Fruit fly (Drosophila melanogaster) whole organism, prepupa: ENCODE data around the gene Obp28a.

ENCODE experiments used
- Blimp-1 ChIP-seq: fragments of 200-800 bp; sonication (Bioruptor generic); optimal IDR thresholded peaks from 3 replicates; lab custom pipeline; 2017; ENCODE audit warnings: missing biosample characterization, missing genetic modification characterization, mild to moderate bottlenecking, moderate library complexity, missing genetic modification reagents
- CG10669 ChIP-seq: fragments of 200-800 bp; sonication (Bioruptor generic); optimal IDR thresholded peaks from 3 replicates; lab custom pipeline; 2018; ENCODE audit warnings: missing biosample characterization, mild to moderate bottlenecking, missing genetic modification characterization, moderate library complexity
- CG11294 ChIP-seq: fragments of 200-800 bp; sonication (Bioruptor generic); IDR thresholded peaks from 2 replicates; pipeline ENCODE4 v1.3.6; 2022; ENCODE audit warnings: missing biosample characterization, missing genetic modification characterization
- CG11902 ChIP-seq: fragments of 200-800 bp; sonication (Bioruptor generic); optimal IDR thresholded peaks from 3 replicates; lab custom pipeline; 2016; ENCODE audit warnings: missing biosample characterization, missing genetic modification characterization
- CG15336 ChIP-seq: fragments of 200-800 bp; sonication (Bioruptor generic); IDR thresholded peaks from 2 replicates; pipeline ENCODE4 v1.3.6; 2022; ENCODE audit warnings: missing biosample characterization, missing genetic modification characterization
- CG1621 ChIP-seq: fragments of 200-800 bp; sonication (Bioruptor generic); optimal IDR thresholded peaks from 3 replicates; lab custom pipeline; 2018; ENCODE audit warnings: missing biosample characterization, mild to moderate bottlenecking, missing genetic modification characterization
- CG16779 ChIP-seq: fragments of 200-800 bp; sonication (Bioruptor generic); optimal IDR thresholded peaks from 3 replicates; lab custom pipeline; 2017; ENCODE audit warnings: missing biosample characterization, mild to moderate bottlenecking, missing genetic modification characterization
- CG3032 ChIP-seq: fragments of 200-800 bp; optimal IDR thresholded peaks from 2 replicates; lab custom pipeline; 2019; ENCODE audit warnings: missing biosample characterization, mild to moderate bottlenecking, missing genetic modification characterization, moderate library complexity
- CG31627 ChIP-seq: fragments of 200-800 bp; sonication (Bioruptor generic); optimal IDR thresholded peaks from 3 replicates; lab custom pipeline; 2016; ENCODE audit warnings: missing biosample characterization, missing genetic modification characterization
- CG32006 ChIP-seq: fragments of 200-800 bp; sonication (Bioruptor generic); optimal IDR thresholded peaks from 3 replicates; lab custom pipeline; 2017; ENCODE audit warnings: missing biosample characterization, mild to moderate bottlenecking, missing genetic modification characterization
- CG34406 ChIP-seq: fragments of 200-800 bp; sonication (Bioruptor generic); optimal IDR thresholded peaks from 3 replicates; lab custom pipeline; 2016; ENCODE audit warnings: missing biosample characterization, missing genetic modification characterization
- CG4318 ChIP-seq: fragments of 200-800 bp; sonication (Bioruptor generic); optimal IDR thresholded peaks from 3 replicates; lab custom pipeline; 2017; ENCODE audit warnings: missing biosample characterization, mild to moderate bottlenecking, missing genetic modification characterization
- CG6276 ChIP-seq: fragments of 200-800 bp; sonication (Bioruptor generic); optimal IDR thresholded peaks from 2 replicates; lab custom pipeline; 2017; ENCODE audit warnings: missing biosample characterization, mild to moderate bottlenecking, missing genetic modification characterization
- CG6808 ChIP-seq: fragments of 200-800 bp; sonication (Bioruptor generic); optimal IDR thresholded peaks from 3 replicates; lab custom pipeline; 2017; ENCODE audit warnings: missing biosample characterization, missing genetic modification characterization, mild to moderate bottlenecking, moderate library complexity, missing genetic modification reagents
- CG6854 ChIP-seq: fragments of 200-800 bp; sonication (Bioruptor generic); optimal IDR thresholded peaks from 2 replicates; lab custom pipeline; 2017; ENCODE audit warnings: missing biosample characterization, mild to moderate bottlenecking, missing genetic modification characterization
- CG8119 ChIP-seq: fragments of 200-800 bp; sonication (Bioruptor generic); IDR thresholded peaks from 3 replicates; pipeline ENCODE4 v1.3.6; 2022; ENCODE audit warnings: missing biosample characterization, missing genetic modification characterization
- CG9139 ChIP-seq: fragments of 200-800 bp; sonication (Bioruptor generic); optimal IDR thresholded peaks from 3 replicates; lab custom pipeline; 2017; ENCODE audit warnings: missing biosample characterization, mild to moderate bottlenecking, missing genetic modification characterization
- Eip78C ChIP-seq: fragments of 200-800 bp; sonication (Bioruptor generic); peaks from one replicate; lab custom pipeline; 2016; ENCODE audit warnings: missing biosample characterization, missing genetic modification characterization
- Ets21C ChIP-seq: fragments of 200-800 bp; sonication (Bioruptor generic); optimal IDR thresholded peaks from 3 replicates; lab custom pipeline; 2016; ENCODE audit warnings: missing biosample characterization, missing genetic modification characterization
- Hr38 ChIP-seq: sonication (Bioruptor generic); optimal IDR thresholded peaks from 2 replicates; lab custom pipeline; 2016; ENCODE audit warnings: missing biosample characterization, missing genetic modification characterization
- Hr39 ChIP-seq: fragments of 200-800 bp; sonication (Bioruptor generic); optimal IDR thresholded peaks from 2 replicates; lab custom pipeline; 2016; ENCODE audit warnings: missing biosample characterization, missing genetic modification characterization
- Met ChIP-seq: fragments of 200-800 bp; sonication (Bioruptor generic); optimal IDR thresholded peaks from 3 replicates; lab custom pipeline; 2016; ENCODE audit warnings: missing biosample characterization, missing genetic modification characterization
- OdsH ChIP-seq: fragments of 200-800 bp; sonication (Bioruptor generic); optimal IDR thresholded peaks from 3 replicates; lab custom pipeline; 2016; ENCODE audit warnings: missing biosample characterization, missing genetic modification characterization
- Sox102F ChIP-seq: fragments of 200-800 bp; sonication (Bioruptor generic); optimal IDR thresholded peaks from 2 replicates; lab custom pipeline; 2016; ENCODE audit warnings: missing biosample characterization, mild to moderate bottlenecking, missing genetic modification characterization
- Sox14 ChIP-seq: fragments of 200-800 bp; sonication (Bioruptor generic); optimal IDR thresholded peaks from 3 replicates; lab custom pipeline; 2016; ENCODE audit warnings: missing biosample characterization, missing genetic modification characterization
- Sox15 ChIP-seq: fragments of 200-800 bp; sonication (Bioruptor generic); optimal IDR thresholded peaks from 3 replicates; lab custom pipeline; 2016; ENCODE audit warnings: missing biosample characterization, missing genetic modification characterization
- achi ChIP-seq: fragments of 200-800 bp; sonication (Bioruptor generic); optimal IDR thresholded peaks from 3 replicates; lab custom pipeline; 2016; ENCODE audit warnings: missing biosample characterization, missing genetic modification characterization
- acj6 ChIP-seq: fragments of 200-800 bp; sonication (Bioruptor generic); optimal IDR thresholded peaks from 3 replicates; lab custom pipeline; 2016; ENCODE audit warnings: missing biosample characterization, missing genetic modification characterization
- cyc ChIP-seq: fragments of 200-800 bp; sonication (Bioruptor generic); optimal IDR thresholded peaks from 3 replicates; lab custom pipeline; 2016; ENCODE audit warnings: missing biosample characterization, missing genetic modification characterization
- dac ChIP-seq: fragments of 200-800 bp; sonication (Bioruptor generic); optimal IDR thresholded peaks from 2 replicates; lab custom pipeline; 2017; ENCODE audit warnings: missing biosample characterization, mild to moderate bottlenecking, missing genetic modification characterization
- dsx ChIP-seq: fragments of 200-800 bp; optimal IDR thresholded peaks from 3 replicates; lab custom pipeline; 2019; ENCODE audit warnings: missing biosample characterization, mild to moderate bottlenecking, missing genetic modification characterization, moderate library complexity; ENCODE audit not compliant: poor library complexity, severe bottlenecking
- eg ChIP-seq: fragments of 200-800 bp; sonication (Bioruptor generic); IDR thresholded peaks from 3 replicates; pipeline ENCODE4 v1.3.6; 2022; ENCODE audit warnings: missing biosample characterization, missing genetic modification characterization
- fd59A ChIP-seq: fragments of 200-800 bp; sonication (Bioruptor generic); optimal IDR thresholded peaks from 2 replicates; lab custom pipeline; 2017; ENCODE audit warnings: missing biosample characterization, mild to moderate bottlenecking, missing genetic modification characterization, missing genetic modification reagents
- fd85E ChIP-seq: fragments of 200-800 bp; sonication (Bioruptor generic); optimal IDR thresholded peaks from 3 replicates; lab custom pipeline; 2016; ENCODE audit warnings: missing biosample characterization, missing genetic modification characterization
- fkh ChIP-seq: fragments of 200-800 bp; sonication (Bioruptor generic); optimal IDR thresholded peaks from 3 replicates; lab custom pipeline; 2017; ENCODE audit warnings: missing biosample characterization, mild to moderate bottlenecking, missing genetic modification characterization, moderate library complexity
- lz ChIP-seq: fragments of 200-800 bp; sonication (Bioruptor generic); optimal IDR thresholded peaks from 3 replicates; lab custom pipeline; 2016; ENCODE audit warnings: missing biosample characterization, missing genetic modification characterization
- net ChIP-seq: fragments of 200-800 bp; sonication (Bioruptor generic); optimal IDR thresholded peaks from 3 replicates; lab custom pipeline; 2016; ENCODE audit warnings: missing biosample characterization, missing genetic modification characterization
- pdm3 ChIP-seq: fragments of 200-800 bp; sonication (Bioruptor generic); optimal IDR thresholded peaks from 3 replicates; lab custom pipeline; 2016; ENCODE audit warnings: missing biosample characterization, missing genetic modification characterization
- salr ChIP-seq, 2 experiments: fragments of 200-800 bp; sonication (Bioruptor generic); optimal IDR thresholded peaks; 3 replicates each; lab custom pipeline; 2016 to 2018; ENCODE audit warnings: missing biosample characterization in 2 of 2, missing genetic modification characterization in 2 of 2, mild to moderate bottlenecking in 1 of 2
- spab ChIP-seq: fragments of 200-800 bp; sonication (Bioruptor generic); optimal IDR thresholded peaks from 2 replicates; lab custom pipeline; 2017; ENCODE audit warnings: missing biosample characterization, mild to moderate bottlenecking, missing genetic modification characterization, missing genetic modification reagents
- ss ChIP-seq, 2 experiments: fragments of 200-800 bp; sonication (Bioruptor generic); optimal IDR thresholded peaks; 2 replicates in 1 of 2; 3 replicates in 1 of 2; lab custom pipeline; 2017 to 2018; ENCODE audit warnings: mild to moderate bottlenecking in 2 of 2, missing biosample characterization in 2 of 2, missing genetic modification characterization in 2 of 2, moderate library complexity in 1 of 2
- svp ChIP-seq: fragments of 200-800 bp; sonication (Bioruptor generic); peaks from one replicate; lab custom pipeline; 2016; ENCODE audit warnings: missing biosample characterization, missing genetic modification characterization
- topi ChIP-seq: fragments of 200-800 bp; sonication (Bioruptor generic); optimal IDR thresholded peaks from 3 replicates; lab custom pipeline; 2016; ENCODE audit warnings: missing biosample characterization, missing genetic modification characterization
- vri ChIP-seq: fragments of 200-800 bp; sonication (Bioruptor generic); optimal IDR thresholded peaks from 3 replicates; lab custom pipeline; 2016; ENCODE audit warnings: missing biosample characterization, mild to moderate bottlenecking, missing genetic modification characterization

Gene Obp28a

dm6 chr2L:7507447-7507846 is 10.3 kb upstream of the Obp28a start:
- TF ChIP-seq acj6 (no peak), CG9139 (GFP tag; lab: Kevin White, UChicago) (no peak), net (GFP tag; lab: Kevin White, UChicago) (peak; percentile 37), Sox102F (GFP tag; lab: Kevin White, UChicago) (no peak), topi (GFP tag; lab: Kevin White, UChicago) (no peak)

DNA sequence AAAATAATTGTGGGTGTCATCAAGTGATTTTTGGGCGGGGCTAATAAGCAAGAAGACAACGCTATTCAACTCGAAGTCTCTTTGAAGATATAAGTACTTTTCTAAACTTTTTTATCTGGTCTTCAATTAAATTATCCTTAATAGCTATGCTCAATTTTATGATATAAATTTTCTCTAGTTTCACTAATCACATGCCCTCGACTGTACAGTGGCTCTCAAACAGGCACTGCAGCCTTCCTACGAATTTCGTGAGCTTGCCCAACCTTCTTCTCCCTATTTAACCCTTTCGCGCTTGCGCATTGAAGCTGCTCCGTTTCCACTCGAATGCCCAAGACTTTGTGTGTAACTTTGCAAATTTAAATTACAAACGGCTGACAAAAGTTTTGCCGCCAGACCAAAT is 8.8 kb upstream of the Obp28a start:
- TF ChIP-seq spab (peak; percentile 25), Ets21C (GFP tag; lab: Kevin White, UChicago) (no peak), Blimp-1 (GFP tag; lab: Kevin White, UChicago) (no peak), lz (GFP tag; lab: Kevin White, UChicago) (no peak), CG15336 (GFP tag; lab: Robert Waterston, UW) (0 out of 2 replicates have a peak, but pooled peaks have one; percentile 16), CG11902 (GFP tag; lab: Kevin White, UChicago) (no peak), CG9139 (GFP tag; lab: Kevin White, UChicago) (no peak), CG8119 (no peak), OdsH (GFP tag; lab: Kevin White, UChicago) (no peak), Sox15 (GFP tag; lab: Kevin White, UChicago) (no peak), CG10669 (GFP tag; lab: Kevin White, UChicago) (peak; percentile 13), CG6808 (peak; percentile 15), CG3032 (tag; lab: Kevin White, UChicago) (peak; percentile 7), fd85E (GFP tag; lab: Kevin White, UChicago) (no peak), Hr39 (GFP tag; lab: Kevin White, UChicago) (no peak), Eip78C (GFP tag; lab: Kevin White, UChicago) (peak; percentile 46), dsx (GFP tag; lab: Kevin White, UChicago) (no peak)

DNA sequence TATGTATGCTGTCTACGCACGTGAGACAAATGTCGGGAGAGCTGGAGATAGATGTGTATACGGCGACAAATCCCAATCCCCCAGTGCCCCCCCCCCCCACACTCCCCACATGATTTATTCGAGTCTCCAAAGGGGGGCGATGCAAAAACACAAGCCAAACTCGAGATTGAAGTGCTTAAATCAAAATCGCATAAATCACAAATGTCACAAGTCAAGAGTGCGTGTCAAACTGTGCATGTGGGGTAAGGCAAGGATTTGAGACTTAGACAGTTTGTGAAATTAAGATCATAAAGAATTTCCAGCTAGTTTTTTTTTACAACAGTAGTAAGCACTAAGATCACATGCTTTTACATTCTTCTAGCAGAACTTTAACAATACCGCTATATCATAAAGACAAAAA is 7.4 kb upstream of the Obp28a start:
- TF ChIP-seq svp (GFP tag; lab: Kevin White, UChicago) (no peak), CG32006 (GFP tag; lab: Kevin White, UChicago) (no peak), fd59A (no peak), Sox14 (GFP tag; lab: Kevin White, UChicago) (no peak), CG1621 (no peak), CG6276 (GFP tag; lab: Kevin White, UChicago) (no peak), salr (GFP tag; optimal IDR thresholded peaks at IDR 0.05; lab: Kevin White, UChicago) (no peak), CG16779 (tag; lab: Kevin White, UChicago) (no peak), CG10669 (GFP tag; lab: Kevin White, UChicago) (no peak), dac (GFP tag; lab: Kevin White, UChicago) (no peak), CG31627 (no peak), CG34406 (GFP tag; lab: Kevin White, UChicago) (no peak), Met (GFP tag; lab: Kevin White, UChicago) (no peak), Sox102F (GFP tag; lab: Kevin White, UChicago) (no peak), CG4318 (GFP tag; lab: Kevin White, UChicago) (no peak), Blimp-1 (GFP tag; lab: Kevin White, UChicago) (no peak), achi (GFP tag; lab: Kevin White, UChicago) (no peak), acj6 (no peak), cyc (GFP tag; lab: Kevin White, UChicago) (no peak), CG11294 (GFP tag; lab: Robert Waterston, UW) (no peak)

DNA sequence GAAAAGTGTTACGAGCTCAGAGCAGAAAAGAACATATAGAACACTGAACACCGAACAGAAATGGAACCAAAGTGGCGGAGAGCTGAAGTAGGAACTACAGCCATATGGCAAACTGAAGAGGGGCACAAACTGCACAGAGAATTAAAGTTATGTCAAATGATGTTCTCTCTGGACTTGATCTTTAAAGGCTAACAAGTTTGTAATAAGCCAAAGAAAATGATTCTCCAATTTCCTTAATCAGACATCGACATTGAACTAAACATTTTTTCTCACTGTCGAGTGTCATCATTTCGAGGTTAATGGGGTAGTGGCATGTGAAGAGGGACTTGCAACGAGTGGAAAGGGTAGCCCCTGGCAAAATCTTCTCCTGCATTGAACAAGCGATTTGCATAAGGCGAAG is 6.6 kb upstream of the Obp28a start:
- peak; percentile 65 for TF ChIP-seq CG6808
- TF ChIP-seq fkh (GFP tag; lab: Kevin White, UChicago) = no peak
- peak; percentile 65 to 69 for TF ChIP-seq ss (GFP tag; optimal IDR thresholded peaks at IDR 0.05; lab: Kevin White, UChicago)
- peak; percentile 49 for TF ChIP-seq fd59A
- peak; percentile 94 for TF ChIP-seq Eip78C (GFP tag; lab: Kevin White, UChicago)
- peak; percentile 70 for TF ChIP-seq pdm3 (GFP tag; lab: Kevin White, UChicago)
- TF ChIP-seq CG11294 (GFP tag; lab: Robert Waterston, UW) = no peak; the same call in 1 of the 2 replicates
- no peak for TF ChIP-seq CG6854
- TF ChIP-seq eg = peak; percentile 59; the same call in 2 of the 3 replicates
- peak; percentile 50 for TF ChIP-seq Sox14 (GFP tag; lab: Kevin White, UChicago)
- TF ChIP-seq CG34406 (GFP tag; lab: Kevin White, UChicago) = peak; percentile 53
- TF ChIP-seq svp (GFP tag; lab: Kevin White, UChicago) = peak; percentile 80
- TF ChIP-seq spab = peak; percentile 73
- TF ChIP-seq net (GFP tag; lab: Kevin White, UChicago) = peak; percentile 53
- peak; percentile 8 for TF ChIP-seq CG11902 (GFP tag; lab: Kevin White, UChicago)
- peak; percentile 36 for TF ChIP-seq achi (GFP tag; lab: Kevin White, UChicago)
- no peak for TF ChIP-seq Hr38 (GFP tag; lab: Kevin White, UChicago)
- peak; percentile 13 for TF ChIP-seq vri (GFP tag; lab: Kevin White, UChicago)
- peak; percentile 62; the same call in 2 of the 3 replicates for TF ChIP-seq CG8119
- TF ChIP-seq CG1621 = peak; percentile 68
- peak; percentile 68 for TF ChIP-seq topi (GFP tag; lab: Kevin White, UChicago)
- peak; percentile 61 for TF ChIP-seq Hr39 (GFP tag; lab: Kevin White, UChicago)
